Fruit fly (Drosophila melanogaster): Measurements from ENCODE around the gene tbrd-1.

DNA sequence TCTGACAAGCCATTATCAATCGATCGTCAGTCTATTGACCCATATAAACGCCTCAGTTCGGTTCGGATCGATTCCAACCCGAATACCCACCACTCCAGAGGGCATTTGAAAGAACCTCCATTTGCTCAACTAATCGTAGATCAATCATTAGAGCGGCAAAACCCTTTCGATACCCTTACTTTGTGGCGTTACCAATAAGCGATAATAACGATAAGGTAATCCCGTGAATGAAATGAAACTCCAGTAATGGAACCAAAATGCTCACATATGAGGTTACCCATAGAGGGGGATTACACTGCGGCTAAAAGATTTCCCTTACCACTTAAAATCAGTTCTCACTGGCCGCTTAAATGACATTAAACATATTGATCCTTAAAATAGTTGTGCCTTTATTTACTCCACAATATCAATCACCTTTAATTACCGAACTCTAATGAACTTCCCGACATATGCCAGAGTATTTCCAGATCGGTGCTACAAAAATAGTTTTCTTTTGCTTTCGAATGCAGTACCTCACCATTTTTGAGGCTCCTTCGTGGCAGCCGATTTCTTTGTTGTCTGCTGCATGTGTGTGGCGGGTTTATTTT is 20.7 kb downstream of the tbrd-1 start:
- TF ChIP-seq Sox14 (GFP tag; optimal IDR thresholded peaks at IDR 0.05), result peak; percentile 70
- no peak for TF ChIP-seq ss (GFP tag; optimal IDR thresholded peaks at IDR 0.05)
- TF ChIP-seq CG6276 (GFP tag; optimal IDR thresholded peaks at IDR 0.05), result no peak
- TF ChIP-seq Lpt (GFP tag; optimal IDR thresholded peaks at IDR 0.05), result no peak
- TF ChIP-seq cyc (GFP tag; optimal IDR thresholded peaks at IDR 0.05), result peak; percentile 58
- peak; percentile 52 for TF ChIP-seq CG3919 (GFP tag; optimal IDR thresholded peaks at IDR 0.05)
- TF ChIP-seq CG1621 (tag; optimal IDR thresholded peaks at IDR 0.05), result peak; percentile 5
- TF ChIP-seq achi (GFP tag; optimal IDR thresholded peaks at IDR 0.05), result no peak
- TF ChIP-seq fd59A (GFP tag; optimal IDR thresholded peaks at IDR 0.05), result peak; percentile 6
- TF ChIP-seq OdsH (GFP tag; optimal IDR thresholded peaks at IDR 0.05), result peak; percentile 60
- no peak for TF ChIP-seq salr (GFP tag; optimal IDR thresholded peaks at IDR 0.05)

All from whole organism, prepupa.